Fruit fly (Drosophila melanogaster) whole organism, wandering third instar larva: ENCODE results near the gene CG1492.

Experiments used
- HLH106 ChIP-seq: fragments of 200-800 bp; optimal IDR thresholded peaks from 3 replicates; lab custom pipeline; 2019; ENCODE audit warnings: missing biosample characterization, mild to moderate bottlenecking, missing genetic modification characterization, moderate library complexity
- Rel ChIP-seq, 2 experiments: fragments of 200-800 bp; sonication (Bioruptor generic) in 1 of 2; optimal IDR thresholded peaks; 2 replicates in 1 of 2; 3 replicates in 1 of 2; lab custom pipeline; 2016 to 2019; ENCODE audit warnings: mild to moderate bottlenecking in 2 of 2, missing biosample characterization in 2 of 2, missing genetic modification characterization in 2 of 2, moderate library complexity in 1 of 2
- lola ChIP-seq: fragments of >200 bp; optimal IDR thresholded peaks from 2 replicates; lab custom pipeline; 2017; ENCODE audit warnings: missing biosample characterization, missing genetic modification characterization

dm6 chrX:12014800-12015389 is 2.9 kb upstream of the CG1492 start:
- TF ChIP-seq Rel (GFP tag; optimal IDR thresholded peaks at IDR 0.05; lab: Kevin White, UChicago) (no peak), Rel (tag; optimal IDR thresholded peaks at IDR 0.05; lab: Kevin White, UChicago) (peak; percentile 18), HLH106 (peak; percentile 46), lola (no peak)
